Fruit fly (Drosophila melanogaster) whole organism, embryonic: ENCODE measurements around the gene CG11608.

Experiments
- Ada2b ChIP-seq: fragments of 200-800 bp; sonication (Bioruptor generic); IDR thresholded peaks from 2 replicates; pipeline ENCODE4 v1.3.6; 2022; ENCODE audit warnings: missing biosample characterization, missing genetic modification characterization
- Bteb2 ChIP-seq: fragments of 200-800 bp; sonication (Bioruptor generic); optimal IDR thresholded peaks from 2 replicates; lab custom pipeline; 2016; ENCODE audit warnings: missing biosample characterization, missing genetic modification characterization
- CG5953 ChIP-seq: fragments of 200-800 bp; sonication (Bioruptor generic); IDR thresholded peaks from 2 replicates; pipeline ENCODE4 v1.3.6; 2022; ENCODE audit warnings: missing biosample characterization, missing genetic modification characterization
- gcm ChIP-seq: fragments of 200-800 bp; sonication (Bioruptor generic); optimal IDR thresholded peaks from 2 replicates; lab custom pipeline; 2019; ENCODE audit warnings: missing biosample characterization, mild to moderate bottlenecking, missing genetic modification characterization, moderate library complexity
- kay ChIP-seq: fragments of 200-800 bp; sonication (Bioruptor generic); optimal IDR thresholded peaks from 2 replicates; lab custom pipeline; 2016; ENCODE audit warnings: missing biosample characterization, missing genetic modification characterization
- sob ChIP-seq: fragments of 200-800 bp; sonication (Bioruptor generic); IDR thresholded peaks from 2 replicates; pipeline ENCODE4 v1.3.6; 2022; ENCODE audit warnings: missing biosample characterization, missing genetic modification characterization

DNA sequence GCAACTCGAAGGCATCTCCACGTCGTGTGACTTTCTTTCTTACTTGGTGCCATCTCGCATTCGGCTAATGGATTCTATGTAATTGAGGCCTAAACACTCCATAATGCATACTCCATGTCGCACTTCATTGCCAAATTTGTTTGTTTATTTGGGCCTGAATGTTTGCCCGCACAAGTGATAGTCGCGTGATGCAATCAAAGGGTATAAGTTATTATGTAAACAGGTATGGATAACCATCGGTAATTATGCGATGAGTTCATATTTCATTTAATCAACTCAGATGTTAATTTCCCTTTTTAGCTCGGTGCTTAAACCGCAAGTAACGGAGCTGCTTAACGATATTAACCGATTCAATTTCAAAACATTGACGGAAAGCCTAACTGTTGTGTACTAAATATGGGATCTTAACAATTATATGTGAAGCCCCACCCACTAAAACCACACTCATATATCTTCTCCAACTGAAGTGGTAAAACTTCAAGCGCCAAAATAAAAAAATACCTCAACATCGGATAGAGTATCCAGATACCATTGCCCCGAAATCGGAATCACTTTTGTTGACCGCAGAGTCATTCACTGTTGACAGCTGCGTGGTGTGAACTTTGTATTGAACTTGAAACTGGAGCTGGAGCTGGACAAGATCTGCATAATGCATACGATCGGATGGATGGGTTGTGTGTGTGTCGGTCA lies 6.5 kb downstream of the CG11608 start:
- TF ChIP-seq CG5953 (GFP tag; lab: Robert Waterston, UW) (no peak), sob (GFP tag; lab: Robert Waterston, UW) (no peak), gcm (GFP tag; lab: Kevin White, UChicago) (no peak), Ada2b (GFP tag; lab: Robert Waterston, UW) (no peak), kay (GFP tag; lab: Kevin White, UChicago) (no peak), Bteb2 (no peak)
